Worm (Caenorhabditis elegans) whole organism, late embryonic: ENCODE measurements around the gene T16G12.9.
"Not testable (repeated sequence)": the region's sequence is repeated elsewhere in the genome, so short reads cannot be mapped to it uniquely, and the experiment has no call there.

Source experiments
- C38D4.7 ChIP-seq: fragments of 200-800 bp; sonication (Bioruptor generic); optimal IDR thresholded peaks from 2 replicates; lab custom pipeline; 2018; ENCODE audit warnings: mild to moderate bottlenecking, missing genetic modification characterization, moderate library complexity, missing compliant biosample characterization
- F13H6.1 ChIP-seq: sonication (generic microtip); optimal IDR thresholded peaks from 2 replicates; lab custom pipeline; 2016; ENCODE audit warnings: missing genetic modification characterization, missing compliant biosample characterization
- K09A11.1 ChIP-seq: sonication (generic microtip); optimal IDR thresholded peaks from 2 replicates; lab custom pipeline; 2017; ENCODE audit warnings: antibody characterized with exemption, mild to moderate bottlenecking, missing genetic modification characterization, missing compliant biosample characterization; ENCODE audit not compliant: insufficient read depth
- T23F11.4 ChIP-seq: fragments of 200-800 bp; sonication (Bioruptor generic); optimal IDR thresholded peaks from 2 replicates; lab custom pipeline; 2018; ENCODE audit warnings: mild to moderate bottlenecking, missing genetic modification characterization, missing compliant biosample characterization
- ahr-1 ChIP-seq: sonication (generic microtip); optimal IDR thresholded peaks from 2 replicates; lab custom pipeline; 2016; ENCODE audit warnings: missing genetic modification characterization, missing compliant biosample characterization
- ceh-18 ChIP-seq: sonication (generic microtip); optimal IDR thresholded peaks from 2 replicates; lab custom pipeline; 2016; ENCODE audit warnings: missing genetic modification characterization, missing compliant biosample characterization
- ceh-2 ChIP-seq: sonication (generic microtip); optimal IDR thresholded peaks from 2 replicates; lab custom pipeline; 2016; ENCODE audit warnings: missing genotype, missing genetic modification characterization, missing compliant biosample characterization
- ceh-22 ChIP-seq: sonication (generic microtip); optimal IDR thresholded peaks from 2 replicates; lab custom pipeline; 2017; ENCODE audit warnings: missing biosample characterization, missing genetic modification characterization
- ceh-24 ChIP-seq: sonication (generic microtip); optimal IDR thresholded peaks from 2 replicates; lab custom pipeline; 2016; ENCODE audit warnings: mild to moderate bottlenecking, missing genetic modification characterization, missing compliant biosample characterization
- ceh-30 ChIP-seq: fragments of 150-350 bp; optimal IDR thresholded peaks from 2 replicates; lab custom pipeline; 2014; ENCODE audit warnings: missing biosample characterization, missing genetic modification characterization
- ceh-31 ChIP-seq: sonication (generic microtip); optimal IDR thresholded peaks from 2 replicates; lab custom pipeline; 2016; ENCODE audit warnings: missing genetic modification characterization, missing compliant biosample characterization
- ceh-34 ChIP-seq: sonication (generic microtip); optimal IDR thresholded peaks from 2 replicates; lab custom pipeline; 2016; ENCODE audit warnings: mild to moderate bottlenecking, missing genetic modification characterization, missing compliant biosample characterization
- ceh-45 ChIP-seq: fragments of 200-800 bp; sonication (Bioruptor generic); IDR thresholded peaks from 2 replicates; pipeline ENCODE4 v1.3.6; 2022; ENCODE audit warnings: missing genetic modification reagents, missing genetic modification characterization, missing compliant biosample characterization
- ceh-48 ChIP-seq: sonication (generic microtip); optimal IDR thresholded peaks from 2 replicates; lab custom pipeline; 2016; ENCODE audit warnings: missing genetic modification characterization, inconsistent platforms, missing compliant biosample characterization
- che-1 ChIP-seq: sonication (generic microtip); optimal IDR thresholded peaks from 2 replicates; lab custom pipeline; 2016; ENCODE audit warnings: mild to moderate bottlenecking, missing genetic modification characterization, missing compliant biosample characterization
- dmd-4 ChIP-seq: sonication (generic microtip); optimal IDR thresholded peaks from 2 replicates; lab custom pipeline; 2016; ENCODE audit warnings: borderline replicate concordance, missing genetic modification characterization, missing compliant biosample characterization
- elt-2 ChIP-seq: sonication (generic microtip); optimal IDR thresholded peaks from 2 replicates; lab custom pipeline; 2016; ENCODE audit warnings: missing genetic modification reagents, missing genetic modification characterization, missing compliant biosample characterization
- ets-4 ChIP-seq: sonication (generic microtip); optimal IDR thresholded peaks from 2 replicates; lab custom pipeline; 2016; ENCODE audit warnings: missing genetic modification characterization, missing compliant biosample characterization
- fkh-10 ChIP-seq: fragments of 150-350 bp; optimal IDR thresholded peaks from 2 replicates; lab custom pipeline; 2014; ENCODE audit warnings: missing biosample characterization, missing genetic modification reagents, missing genetic modification characterization
- hlh-13 ChIP-seq: fragments of 200-800 bp; sonication (Bioruptor generic); optimal IDR thresholded peaks from 2 replicates; lab custom pipeline; 2018; ENCODE audit warnings: mild to moderate bottlenecking, missing genetic modification characterization, missing compliant biosample characterization
- hlh-6 ChIP-seq: sonication (generic microtip); optimal IDR thresholded peaks from 2 replicates; lab custom pipeline; 2016; ENCODE audit warnings: missing genotype, missing genetic modification characterization, missing compliant biosample characterization
- lim-6 ChIP-seq: sonication (generic microtip); optimal IDR thresholded peaks from 2 replicates; lab custom pipeline; 2016; ENCODE audit warnings: missing genetic modification characterization, missing compliant biosample characterization
- lin-11 ChIP-seq: fragments of 200-800 bp; sonication (Bioruptor generic); optimal IDR thresholded peaks from 2 replicates; lab custom pipeline; 2018; ENCODE audit warnings: mild to moderate bottlenecking, missing genetic modification characterization, missing compliant biosample characterization
- mec-3 ChIP-seq: sonication (generic microtip); optimal IDR thresholded peaks from 2 replicates; lab custom pipeline; 2016; ENCODE audit warnings: borderline replicate concordance, missing genetic modification characterization, missing compliant biosample characterization
- nhr-11 ChIP-seq: fragments of 150-350 bp; optimal IDR thresholded peaks from 2 replicates; lab custom pipeline; 2014; ENCODE audit warnings: missing biosample characterization, missing genetic modification characterization
- nhr-232 ChIP-seq: sonication (generic microtip); optimal IDR thresholded peaks from 2 replicates; lab custom pipeline; 2016; ENCODE audit warnings: missing genetic modification characterization, missing compliant biosample characterization
- pha-2 ChIP-seq: sonication (generic microtip); optimal IDR thresholded peaks from 2 replicates; lab custom pipeline; 2017; ENCODE audit warnings: mild to moderate bottlenecking, missing genetic modification characterization, missing compliant biosample characterization
- pha-4 ChIP-seq: fragments of 150-350 bp; optimal IDR thresholded peaks from 2 replicates; lab custom pipeline; 2018; ENCODE audit warnings: missing biosample characterization, missing genetic modification reagents, missing genetic modification characterization
- rnt-1 ChIP-seq: sonication (generic microtip); optimal IDR thresholded peaks from 2 replicates; lab custom pipeline; 2016; ENCODE audit warnings: missing genetic modification characterization, missing compliant biosample characterization
- sdc-2 ChIP-seq: sonication (generic microtip); optimal IDR thresholded peaks from 2 replicates; lab custom pipeline; 2016; ENCODE audit warnings: missing genotype, missing genetic modification characterization, missing compliant biosample characterization
- sox-2 ChIP-seq: fragments of 200-800 bp; sonication (Bioruptor generic); IDR thresholded peaks from 2 replicates; pipeline ENCODE4 v1.3.6; 2022; ENCODE audit warnings: missing genetic modification reagents, missing genetic modification characterization, missing compliant biosample characterization
- syd-9 ChIP-seq: sonication (generic microtip); optimal IDR thresholded peaks from 2 replicates; lab custom pipeline; 2016; ENCODE audit warnings: mild to moderate bottlenecking, missing genetic modification characterization, moderate library complexity, missing compliant biosample characterization
- unc-3 ChIP-seq, 2 experiments: fragments of 200-800 bp in 1 of 2; sonication (Bioruptor generic) in 1 of 2; sonication (generic microtip) in 1 of 2; conservative IDR thresholded peaks in 1 of 2; optimal IDR thresholded peaks in 1 of 2; 2 replicates each; pipeline versions ENCODE4 v1.3.6 to Lab custom; 2016 to 2022; ENCODE audit warnings: missing compliant biosample characterization in 2 of 2, missing genetic modification characterization in 2 of 2, missing genetic modification reagents in 1 of 2
- unc-42 ChIP-seq: sonication (generic microtip); optimal IDR thresholded peaks from 2 replicates; lab custom pipeline; 2016; ENCODE audit warnings: missing genotype, missing genetic modification characterization, missing compliant biosample characterization
- unc-55 ChIP-seq: sonication (generic microtip); optimal IDR thresholded peaks from 2 replicates; lab custom pipeline; 2017; ENCODE audit warnings: missing biosample characterization, missing genetic modification reagents, missing genetic modification characterization
- unc-86 ChIP-seq: sonication (generic microtip); optimal IDR thresholded peaks from 2 replicates; lab custom pipeline; 2016; ENCODE audit warnings: missing genetic modification characterization, missing compliant biosample characterization
- ztf-16 ChIP-seq: sonication (generic microtip); optimal IDR thresholded peaks from 2 replicates; lab custom pipeline; 2017; ENCODE audit warnings: missing genetic modification characterization, missing compliant biosample characterization

The T16G12.9 gene

ce11 chrIII:10059002-10059401 is 19.0 kb downstream of the T16G12.9 start, which contains the start of gene T16G12.8:
T16G12.8 (plus strand) TSS chrIII:10059302.
- no peak for TF ChIP-seq C38D4.7 (GFP tag; lab: Kevin White, UChicago)
- TF ChIP-seq ets-4 (tag; lab: Kevin White, UChicago), result no peak
- TF ChIP-seq pha-2 (tag; lab: Kevin White, UChicago), result no peak
- no peak for TF ChIP-seq fkh-10
- TF ChIP-seq syd-9, result no peak
- TF ChIP-seq nhr-232 (tag; lab: Kevin White, UChicago), result no peak
- no peak for TF ChIP-seq F13H6.1 (tag; lab: Kevin White, UChicago)
- no peak for TF ChIP-seq che-1 (tag; lab: Kevin White, UChicago)
- no peak for TF ChIP-seq K09A11.1 (tag; lab: Kevin White, UChicago)
- no peak for TF ChIP-seq ceh-18 (tag; lab: Kevin White, UChicago)
- TF ChIP-seq dmd-4 (tag; lab: Kevin White, UChicago), result no peak
- TF ChIP-seq ceh-2 (tag; lab: Kevin White, UChicago), result no peak
- no peak for TF ChIP-seq hlh-6 (tag; lab: Kevin White, UChicago)
- no peak for TF ChIP-seq ceh-34 (tag; lab: Kevin White, UChicago)
- no peak for TF ChIP-seq sdc-2 (tag; lab: Kevin White, UChicago)
- no peak for TF ChIP-seq ztf-16
- no peak for TF ChIP-seq T23F11.4 (GFP tag; lab: Kevin White, UChicago)
- no peak for TF ChIP-seq elt-2 (tag; lab: Kevin White, UChicago)
- TF ChIP-seq ahr-1 (tag; lab: Kevin White, UChicago), result no peak
- no peak for TF ChIP-seq pha-4 (tag; lab: Kevin White, UChicago)
- TF ChIP-seq, all 69 proteins: peak for 0

- TF ChIP-seq ceh-31 (tag; lab: Kevin White, UChicago), result no peak
- TF ChIP-seq T23F11.4 (GFP tag; lab: Kevin White, UChicago), result no peak
- TF ChIP-seq hlh-13, result no peak
- no peak for TF ChIP-seq C38D4.7 (GFP tag; lab: Kevin White, UChicago)
- TF ChIP-seq ceh-45 (GFP tag; lab: Robert Waterston, UW), result no peak
- TF ChIP-seq unc-86 (tag; lab: Kevin White, UChicago), result no peak
- no peak for TF ChIP-seq nhr-11 (tag; lab: Kevin White, UChicago)
- no peak for TF ChIP-seq unc-3 (GFP tag; conservative IDR thresholded peaks at IDR 0.05; lab: Robert Waterston, UW)
- TF ChIP-seq unc-3 (tag; optimal IDR thresholded peaks at IDR 0.05; lab: Kevin White, UChicago), result no peak
- no peak for TF ChIP-seq ceh-22 (tag; lab: Kevin White, UChicago)
- no peak for TF ChIP-seq ahr-1 (tag; lab: Kevin White, UChicago)
- TF ChIP-seq lin-11 (tag; lab: Kevin White, UChicago), result no peak
- no peak for TF ChIP-seq ets-4 (tag; lab: Kevin White, UChicago)
- no peak for TF ChIP-seq ceh-30
- TF ChIP-seq mec-3 (tag; lab: Kevin White, UChicago), result no peak
- TF ChIP-seq, all 69 proteins: peak for 0
Observed at ce11 chrIII:10057518-10057917, 20.5 kb downstream of the T16G12.9 start, which contains the start of gene T16G12.4. T16G12.4 (plus strand) TSS chrIII:10057818.

ce11 chrIII:10056033-10056432 is 22.0 kb downstream of the T16G12.9 start, which contains the start of gene T16G12.10:
T16G12.10 (minus strand) TSS chrIII:10056133.
- TF ChIP-seq ceh-24 (tag; lab: Kevin White, UChicago) (no peak), nhr-11 (tag; lab: Kevin White, UChicago) (no peak), unc-42 (no peak), ceh-18 (tag; lab: Kevin White, UChicago) (no peak), lim-6 (tag; lab: Kevin White, UChicago) (no peak), rnt-1 (no peak), unc-55 (GFP tag; lab: Kevin White, UChicago) (no peak)

ce11 chrIII:10053312-10053711 is 24.7 kb downstream of the T16G12.9 start, which contains the start of gene T16G12.12:
T16G12.12 (plus strand) TSS chrIII:10053612.
- TF ChIP-seq unc-42; ceh-48; sox-2 (GFP tag; lab: Robert Waterston, UW): not testable (repeated sequence)
